In the genomic region with DNA sequence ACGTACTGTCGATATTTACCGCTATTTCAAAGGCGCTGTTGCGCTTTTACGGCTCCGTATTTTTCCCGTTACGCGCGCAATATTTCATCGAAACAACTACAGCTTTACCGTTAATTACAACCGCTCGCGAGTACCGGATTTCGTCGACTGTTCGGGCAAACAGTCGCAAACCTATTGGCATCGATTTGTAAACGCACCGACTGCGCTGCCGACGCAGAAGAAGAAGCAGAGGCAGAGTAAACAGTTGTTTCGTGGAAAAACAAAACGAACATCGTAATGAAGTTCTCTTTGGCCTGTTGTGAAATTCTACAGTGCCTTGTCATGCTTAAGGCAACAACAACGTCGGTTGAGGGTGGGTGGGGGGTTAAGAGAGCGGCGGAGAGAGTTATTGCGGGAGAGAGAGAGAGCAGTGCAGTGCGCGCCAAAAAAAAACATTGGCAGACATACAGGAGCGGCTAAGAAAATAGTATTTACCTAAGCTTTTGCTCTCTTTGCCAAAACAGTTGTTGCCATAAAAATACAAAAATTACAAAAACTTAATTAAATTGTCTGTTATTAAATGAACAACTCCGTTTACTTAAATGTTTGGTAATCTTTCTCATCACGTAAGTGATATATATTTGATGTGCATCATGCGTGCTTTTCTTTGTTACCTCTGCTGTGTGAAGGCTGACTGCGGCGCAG, we compare ENCODE assay signal across 2 fruit fly cellular contexts.
TF ChIP-seq lines count a peak whose summit lies in the region.

TSS of gene CG5953 (minus strand) at position 176 of the 684 bp plus-strand sequence.

TF ChIP-seq in whole organism, embryonic, 481 proteins besides CTCF, POLR2A, EP300 and RAD21 (continued from another document and continues in another):
- TF ChIP-seq MTF-1 (GFP tag; optimal IDR thresholded peaks at IDR 0.05; lab: Kevin White, UChicago; ENCODE audit: borderline replicate concordance) (peak; percentile 66), knrl (GFP tag; IDR thresholded peaks at IDR 0.05; lab: Robert Waterston, UW; ENCODE audit: partially characterized antibody) (no peak), NK7.1 (GFP tag; optimal IDR thresholded peaks at IDR 0.05; lab: Kevin White, UChicago) (peak; percentile 93), kni (GFP tag; optimal IDR thresholded peaks at IDR 0.05; lab: Kevin White, UChicago) (peak; percentile 91), Sox100B (GFP tag; optimal IDR thresholded peaks at IDR 0.05; lab: Kevin White, UChicago) (peak; percentile 96), Gug (GFP tag; IDR thresholded peaks at IDR 0.05; lab: Robert Waterston, UW) (peak; percentile 95), pzg (GFP tag; optimal IDR thresholded peaks at IDR 0.05; lab: Kevin White, UChicago) (peak; percentile 14), Usf (GFP tag; optimal IDR thresholded peaks at IDR 0.05; lab: Kevin White, UChicago) (peak; percentile 92), CG4282 (GFP tag; optimal IDR thresholded peaks at IDR 0.05; lab: Kevin White, UChicago) (peak; percentile 76), HLH3B (GFP tag; IDR thresholded peaks at IDR 0.05; lab: Robert Waterston, UW) (peak; percentile 97), trem (tag; optimal IDR thresholded peaks at IDR 0.05; lab: Kevin White, UChicago) (peak; percentile 95), slp2 (GFP tag; optimal IDR thresholded peaks at IDR 0.05; lab: Kevin White, UChicago) (peak; percentile 91), cato (GFP tag; optimal IDR thresholded peaks at IDR 0.05; lab: Kevin White, UChicago; ENCODE audit: borderline replicate concordance) (peak; percentile 83), wek (GFP tag; optimal IDR thresholded peaks at IDR 0.05; lab: Kevin White, UChicago) (peak; percentile 52), CG2889 (GFP tag; IDR thresholded peaks at IDR 0.05; lab: Robert Waterston, UW) (peak; percentile 95), CG6683 (GFP tag; optimal IDR thresholded peaks at IDR 0.05; lab: Kevin White, UChicago) (peak; percentile 94), salm (tag; optimal IDR thresholded peaks at IDR 0.05; lab: Kevin White, UChicago) (peak; percentile 96), CG12942 (GFP tag; optimal IDR thresholded peaks at IDR 0.05; lab: Kevin White, UChicago) (peak; percentile 90), Kr (GFP tag; optimal IDR thresholded peaks at IDR 0.05; lab: Kevin White, UChicago) (no peak), Jarid2 (GFP tag; optimal IDR thresholded peaks at IDR 0.05; lab: Kevin White, UChicago) (peak; percentile 95), hkb (optimal IDR thresholded peaks at IDR 0.05; lab: Kevin White, UChicago) (no peak), hkb (GFP tag; IDR thresholded peaks at IDR 0.05; lab: Robert Waterston, UW) (peak; percentile 97), CoRest (tag; optimal IDR thresholded peaks at IDR 0.05; lab: Kevin White, UChicago) (peak; percentile 97), CG7271 (tag; optimal IDR thresholded peaks at IDR 0.05; lab: Kevin White, UChicago) (peak; percentile 88), H15 (GFP tag; IDR thresholded peaks at IDR 0.05; lab: Robert Waterston, UW) (peak; percentile 95), Poxn (GFP tag; IDR thresholded peaks at IDR 0.05; lab: Robert Waterston, UW) (peak; percentile 93), grau (tag; optimal IDR thresholded peaks at IDR 0.05; lab: Kevin White, UChicago) (peak; percentile 95), chm (GFP tag; IDR thresholded peaks at IDR 0.05; lab: Robert Waterston, UW) (peak; percentile 91), D19B (GFP tag; optimal IDR thresholded peaks at IDR 0.05; lab: Kevin White, UChicago) (peak; percentile 91), peb (GFP tag; IDR thresholded peaks at IDR 0.05; lab: Robert Waterston, UW) (peak; percentile 95), Blimp-1 (GFP tag; optimal IDR thresholded peaks at IDR 0.05; lab: Kevin White, UChicago) (peak; percentile 94), CG17829 (tag; optimal IDR thresholded peaks at IDR 0.05; lab: Kevin White, UChicago) (peak; percentile 96), ash1 (GFP tag; optimal IDR thresholded peaks at IDR 0.05; lab: Kevin White, UChicago) (no peak), CG4730 (GFP tag; IDR thresholded peaks at IDR 0.05; lab: Robert Waterston, UW) (peak; percentile 92), CG13296 (GFP tag; optimal IDR thresholded peaks at IDR 0.05; lab: Kevin White, UChicago) (peak; percentile 95), jing (GFP tag; optimal IDR thresholded peaks at IDR 0.05; lab: Kevin White, UChicago) (peak; percentile 96), CG12659 (GFP tag; optimal IDR thresholded peaks at IDR 0.05; lab: Kevin White, UChicago) (peak; percentile 98), CG11398 (GFP tag; optimal IDR thresholded peaks at IDR 0.05; lab: Kevin White, UChicago) (peak; percentile 83), CG32532 (GFP tag; IDR thresholded peaks at IDR 0.05; lab: Robert Waterston, UW) (peak; percentile 97), slbo (GFP tag; IDR thresholded peaks at IDR 0.05; lab: Robert Waterston, UW) (peak; percentile 96), repo (GFP tag; optimal IDR thresholded peaks at IDR 0.05; lab: Kevin White, UChicago) (peak; percentile 85), CG1832 (GFP tag; optimal IDR thresholded peaks at IDR 0.05; lab: Kevin White, UChicago) (no peak), sna (GFP tag; IDR thresholded peaks at IDR 0.05; lab: Robert Waterston, UW; ENCODE audit: partially characterized antibody) (peak; percentile 40; the same call in 1 of the 2 replicates), CG6272 (GFP tag; IDR thresholded peaks at IDR 0.05; lab: Robert Waterston, UW) (peak; percentile 94), CrebB (tag; optimal IDR thresholded peaks at IDR 0.05; lab: Kevin White, UChicago) (peak; percentile 95), cad (GFP tag; optimal IDR thresholded peaks at IDR 0.05; lab: Kevin White, UChicago) (no peak), CG14050 (GFP tag; IDR thresholded peaks at IDR 0.05; lab: Robert Waterston, UW) (peak; percentile 96), sc (optimal IDR thresholded peaks at IDR 0.05; lab: Kevin White, UChicago) (no peak), sc (GFP tag; optimal IDR thresholded peaks at IDR 0.05; lab: Kevin White, UChicago) (peak; percentile 94), emc (GFP tag; optimal IDR thresholded peaks at IDR 0.05; lab: Kevin White, UChicago) (peak; percentile 82), Ets97D (GFP tag; optimal IDR thresholded peaks at IDR 0.05; lab: Kevin White, UChicago) (peak; percentile 70), da (GFP tag; optimal IDR thresholded peaks at IDR 0.05; lab: Kevin White, UChicago) (peak; percentile 64), HLH54F (GFP tag; optimal IDR thresholded peaks at IDR 0.05; lab: Kevin White, UChicago) (peak; percentile 92), CG30020 (tag; optimal IDR thresholded peaks at IDR 0.05; lab: Kevin White, UChicago) (peak; percentile 71), sug (tag; optimal IDR thresholded peaks at IDR 0.05; lab: Kevin White, UChicago) (peak; percentile 84), CG11093 (GFP tag; IDR thresholded peaks at IDR 0.05; lab: Robert Waterston, UW) (peak; percentile 97), Camta (GFP tag; optimal IDR thresholded peaks at IDR 0.05; lab: Kevin White, UChicago) (peak; percentile 94), CG2678 (tag; optimal IDR thresholded peaks at IDR 0.05; lab: Kevin White, UChicago) (peak; percentile 98), cg (GFP tag; optimal IDR thresholded peaks at IDR 0.05; lab: Kevin White, UChicago) (no peak), bab2 (GFP tag; optimal IDR thresholded peaks at IDR 0.05; lab: Kevin White, UChicago) (peak; percentile 95), CG17912 (GFP tag; optimal IDR thresholded peaks at IDR 0.05; lab: Kevin White, UChicago) (no peak)

TF ChIP-seq in whole organism, prepupa, 60 proteins besides CTCF, POLR2A, EP300 and RAD21 (continued from another document):
- TF ChIP-seq CG7368 (GFP tag; optimal IDR thresholded peaks at IDR 0.05; lab: Kevin White, UChicago) = peak; percentile 94
- TF ChIP-seq achi (GFP tag; optimal IDR thresholded peaks at IDR 0.05; lab: Kevin White, UChicago) = peak; percentile 97
- TF ChIP-seq eg (GFP tag; IDR thresholded peaks at IDR 0.05; lab: Robert Waterston, UW) = peak; percentile 98
- TF ChIP-seq CG32006 (GFP tag; optimal IDR thresholded peaks at IDR 0.05; lab: Kevin White, UChicago) = peak; percentile 99
- peak; percentile 87 for TF ChIP-seq fkh (GFP tag; optimal IDR thresholded peaks at IDR 0.05; lab: Kevin White, UChicago)
- TF ChIP-seq esn (GFP tag; optimal IDR thresholded peaks at IDR 0.05; lab: Kevin White, UChicago) = peak; percentile 98
- TF ChIP-seq fd59A (GFP tag; optimal IDR thresholded peaks at IDR 0.05; lab: Kevin White, UChicago) = peak; percentile 98
- peak; percentile 90 for TF ChIP-seq CG11902 (GFP tag; optimal IDR thresholded peaks at IDR 0.05; lab: Kevin White, UChicago)
- TF ChIP-seq lz (GFP tag; optimal IDR thresholded peaks at IDR 0.05; lab: Kevin White, UChicago) = peak; percentile 98
- TF ChIP-seq CG4318 (GFP tag; optimal IDR thresholded peaks at IDR 0.05; lab: Kevin White, UChicago) = peak; percentile 97
- peak; percentile 98 for TF ChIP-seq Lpt (GFP tag; optimal IDR thresholded peaks at IDR 0.05; lab: Kevin White, UChicago)
- TF ChIP-seq CG6163 (GFP tag; IDR thresholded peaks at IDR 0.05; lab: Robert Waterston, UW) = peak; percentile 98
- TF ChIP-seq Gug (GFP tag; IDR thresholded peaks at IDR 0.05; lab: Robert Waterston, UW) = peak; percentile 97
- TF ChIP-seq CG9139 (GFP tag; optimal IDR thresholded peaks at IDR 0.05; lab: Kevin White, UChicago) = peak; percentile 94
